Worm (Caenorhabditis elegans): ENCODE measurements around the gene F26G1.1.
A peak's percentile ranks its signal among the peaks of the same experiment; 100 is the strongest.

F26G1.1 gene

ce11 chrII:4791272-4791671 is at the start of gene F26G1.1:
F26G1.1 (plus strand) TSS chrII:4791618.
- TF ChIP-seq ztf-16 (tag; optimal IDR thresholded peaks at IDR 0.05) (peak; percentile 43), pha-2 (tag; optimal IDR thresholded peaks at IDR 0.05) (peak; percentile 39), ceh-34 (tag; optimal IDR thresholded peaks at IDR 0.05) (peak; percentile 29), ttx-3 (tag; optimal IDR thresholded peaks at IDR 0.05) (peak; percentile 58), ets-4 (tag; optimal IDR thresholded peaks at IDR 0.05) (peak; percentile 94), ceh-6 (GFP tag; optimal IDR thresholded peaks at IDR 0.05) (no peak), fax-1 (tag; optimal IDR thresholded peaks at IDR 0.05) (peak; percentile 57), sdc-2 (tag; optimal IDR thresholded peaks at IDR 0.05) (peak; percentile 48), pros-1 (tag; optimal IDR thresholded peaks at IDR 0.05) (no peak), fkh-6 (tag; optimal IDR thresholded peaks at IDR 0.05) (peak; percentile 14), lim-6 (tag; optimal IDR thresholded peaks at IDR 0.05) (peak; percentile 50), ceh-31 (tag; optimal IDR thresholded peaks at IDR 0.05) (peak; percentile 90), sox-2 (GFP tag; IDR thresholded peaks at IDR 0.05) (no peak), C08G9.2 (tag; optimal IDR thresholded peaks at IDR 0.05) (peak; percentile 93), ceh-24 (tag; optimal IDR thresholded peaks at IDR 0.05) (no peak), che-1 (tag; optimal IDR thresholded peaks at IDR 0.05) (peak; percentile 28), ref-2 (tag; optimal IDR thresholded peaks at IDR 0.05) (peak; percentile 72), tbx-7 (tag; optimal IDR thresholded peaks at IDR 0.05) (peak; percentile 93), sox-4 (tag; optimal IDR thresholded peaks at IDR 0.05) (no peak), ceh-9 (tag; optimal IDR thresholded peaks at IDR 0.05) (no peak), Y22D7AL.16 (tag; optimal IDR thresholded peaks at IDR 0.05) (no peak), nfya-1 (tag; optimal IDR thresholded peaks at IDR 0.05) (no peak), zip-5 (tag; optimal IDR thresholded peaks at IDR 0.05) (peak; percentile 83), rnt-1 (tag; optimal IDR thresholded peaks at IDR 0.05) (peak; percentile 12), pat-9 (tag; optimal IDR thresholded peaks at IDR 0.05) (no peak), gmeb-2 (tag; optimal IDR thresholded peaks at IDR 0.05) (peak; percentile 24), hlh-8 (tag; optimal IDR thresholded peaks at IDR 0.05) (peak; percentile 90), F13H6.1 (tag; optimal IDR thresholded peaks at IDR 0.05) (peak; percentile 63), hlh-15 (tag; optimal IDR thresholded peaks at IDR 0.05) (no peak), unc-42 (tag; optimal IDR thresholded peaks at IDR 0.05) (peak; percentile 10), ahr-1 (tag; optimal IDR thresholded peaks at IDR 0.05) (peak; percentile 73), dve-1 (tag; optimal IDR thresholded peaks at IDR 0.05) (no peak), elt-2 (tag; optimal IDR thresholded peaks at IDR 0.05) (peak; percentile 97), ceh-2 (tag; optimal IDR thresholded peaks at IDR 0.05) (peak; percentile 90), nhr-11 (tag; optimal IDR thresholded peaks at IDR 0.05) (no peak), tbx-2 (tag; optimal IDR thresholded peaks at IDR 0.05) (peak; percentile 92), nhr-232 (tag; optimal IDR thresholded peaks at IDR 0.05) (no peak), npax-4 (tag; optimal IDR thresholded peaks at IDR 0.05) (peak; percentile 17), ceh-14 (tag; optimal IDR thresholded peaks at IDR 0.05) (peak; percentile 83), mec-3 (tag; optimal IDR thresholded peaks at IDR 0.05; ENCODE audit: borderline replicate concordance) (peak; percentile 65)

- no peak for TF ChIP-seq hlh-6 (tag; optimal IDR thresholded peaks at IDR 0.05)
- no peak for TF ChIP-seq ceh-34 (tag; optimal IDR thresholded peaks at IDR 0.05)
- no peak for TF ChIP-seq K02D7.2 (tag; optimal IDR thresholded peaks at IDR 0.05)
- no peak for TF ChIP-seq fax-1 (tag; optimal IDR thresholded peaks at IDR 0.05)
- no peak for TF ChIP-seq pat-9 (tag; optimal IDR thresholded peaks at IDR 0.05)
- no peak for TF ChIP-seq tbx-2 (tag; optimal IDR thresholded peaks at IDR 0.05)
- no peak for TF ChIP-seq sox-4 (tag; optimal IDR thresholded peaks at IDR 0.05)
- TF ChIP-seq elt-4 (tag; optimal IDR thresholded peaks at IDR 0.05): no peak
- no peak for TF ChIP-seq pag-3 (tag; optimal IDR thresholded peaks at IDR 0.05; ENCODE audit: borderline replicate concordance)
- TF ChIP-seq rnt-1 (tag; optimal IDR thresholded peaks at IDR 0.05): no peak
- no peak for TF ChIP-seq madf-2 (tag; optimal IDR thresholded peaks at IDR 0.05)
- TF ChIP-seq ceh-2 (tag; optimal IDR thresholded peaks at IDR 0.05): no peak
- TF ChIP-seq ceh-14 (tag; optimal IDR thresholded peaks at IDR 0.05): no peak
- no peak for TF ChIP-seq ceh-18 (tag; optimal IDR thresholded peaks at IDR 0.05)
- no peak for TF ChIP-seq sox-2 (GFP tag; IDR thresholded peaks at IDR 0.05)
- TF ChIP-seq nhr-232 (tag; optimal IDR thresholded peaks at IDR 0.05): no peak
These were observed 46.1 kb upstream of the F26G1.1 start for ce11 chrII:4745281-4745680.
